Worm (Caenorhabditis elegans): ENCODE results near the gene C35D6.3.

DNA sequence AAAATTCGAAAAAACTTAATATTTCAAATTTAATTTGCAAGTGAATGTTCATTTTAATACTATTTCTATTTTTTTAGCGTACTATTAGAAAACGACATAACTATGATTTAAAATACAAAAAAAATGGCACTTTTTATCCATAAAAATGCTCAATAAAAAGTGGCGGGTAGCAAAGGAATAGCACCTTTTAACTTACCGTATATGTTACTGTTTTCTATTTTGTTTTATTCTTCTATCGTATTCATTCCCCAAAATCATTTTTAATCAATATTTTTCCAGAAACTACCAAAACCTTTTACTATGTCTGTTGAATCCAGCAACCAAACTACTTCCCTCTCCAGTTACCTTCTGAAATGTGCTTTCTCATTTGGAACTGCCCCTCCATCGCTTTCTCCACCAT, 4.1 kb downstream of the C35D6.3 start, which contains the start of gene C35D6.4:
- TF ChIP-seq mel-28 (tag; optimal IDR thresholded peaks at IDR 0.05; ENCODE audit: borderline replicate concordance) = no peak
- no peak for TF ChIP-seq hrde-1 (tag; optimal IDR thresholded peaks at IDR 0.05; ENCODE audit: borderline replicate concordance)
- no peak for TF ChIP-seq F22D6.2 (tag; optimal IDR thresholded peaks at IDR 0.05)
- no peak for TF ChIP-seq unc-62 (GFP tag; optimal IDR thresholded peaks at IDR 0.05)
- TF ChIP-seq nfya-2 (GFP tag; IDR thresholded peaks at IDR 0.05) = no peak
- no peak for TF ChIP-seq rcor-1 (GFP tag; IDR thresholded peaks at IDR 0.05)
- TF ChIP-seq ceh-58 (GFP tag; IDR thresholded peaks at IDR 0.05) = no peak
